Worm (Caenorhabditis elegans): ENCODE measurements around the gene fipr-20.

- TF ChIP-seq hlh-1 (tag; optimal IDR thresholded peaks at IDR 0.05) (peak; percentile 34), mab-5 (tag; optimal IDR thresholded peaks at IDR 0.05) (no peak)
These were observed 44.8 kb upstream of the fipr-20 start for ce11 chrIII:7506983-7507382.

Data from whole organism, mixed stage, embryonic.